Fruit fly (Drosophila melanogaster) whole organism: ENCODE measurements around the gene CG18135.

Experiments used
- CG8478 ChIP-seq: fragments of >200 bp; optimal IDR thresholded peaks from 2 replicates; lab custom pipeline; 2018; ENCODE audit warnings: inconsistent platforms
- Dll ChIP-seq: fragments of >200 bp; optimal IDR thresholded peaks from 2 replicates; lab custom pipeline; 2017
- EcR ChIP-seq, 2 experiments: fragments of >200 bp; optimal IDR thresholded peaks; 2 replicates each; lab custom pipeline; 2017; ENCODE audit warnings: missing biosample characterization in 2 of 2, missing genetic modification characterization in 2 of 2, missing genetic modification reagents in 2 of 2
- pan ChIP-seq: fragments of >200 bp; optimal IDR thresholded peaks from 2 replicates; lab custom pipeline; 2017
- psq ChIP-seq: fragments of >200 bp; optimal IDR thresholded peaks from 2 replicates; lab custom pipeline; 2017
- usp ChIP-seq: fragments of >200 bp; optimal IDR thresholded peaks from 2 replicates; lab custom pipeline; 2017; ENCODE audit warnings: missing biosample characterization, missing genetic modification characterization, mixed read lengths

DNA sequence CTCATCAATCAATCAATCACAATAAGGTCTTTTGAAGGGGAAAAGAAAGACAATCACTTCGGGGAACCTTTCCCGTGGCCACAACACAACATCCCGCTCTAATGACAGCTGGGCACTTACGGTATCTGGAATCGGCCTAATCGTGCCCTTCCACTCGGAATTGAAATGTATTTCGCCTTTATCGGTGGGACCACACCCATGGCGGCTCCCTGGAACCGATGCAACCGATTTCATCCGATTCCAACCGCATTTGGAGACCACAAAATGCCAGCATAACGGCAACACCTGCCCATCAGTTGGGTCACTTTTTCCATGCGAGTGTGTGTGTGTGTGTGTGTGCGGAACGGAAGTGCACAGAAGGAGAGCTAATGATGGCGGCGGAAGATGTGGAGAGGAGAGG lies 34.6 kb upstream of the CG18135 start:
- TF ChIP-seq usp (GFP tag; lab: Kevin White, UChicago) (no peak), CG8478 (lab: Kevin White, UChicago) (no peak), Dll (no peak), pan (no peak), EcR (GFP tag; optimal IDR thresholded peaks at IDR 0.05; lab: Kevin White, UChicago) (no peak), psq (lab: Kevin White, UChicago) (no peak)
